Worm (Caenorhabditis elegans) whole organism, L2 larva: Measurements from ENCODE around the gene sek-6.

Source experiments
- ZK546.5 ChIP-seq: sonication (generic microtip); optimal IDR thresholded peaks from 2 replicates; lab custom pipeline; 2017; ENCODE audit warnings: missing biosample characterization, missing genetic modification characterization
- ceh-82 ChIP-seq: fragments of 150-350 bp; optimal IDR thresholded peaks from 2 replicates; lab custom pipeline; 2014; ENCODE audit warnings: missing biosample characterization, missing genetic modification characterization
- lin-39 ChIP-seq: fragments of 150-350 bp; optimal IDR thresholded peaks from 2 replicates; lab custom pipeline; 2014; ENCODE audit warnings: missing biosample characterization, missing genetic modification reagents, missing genetic modification characterization
- lsy-2 ChIP-seq, 2 experiments: fragments of 150-350 bp in 1 of 2; sonication (generic microtip) in 1 of 2; optimal IDR thresholded peaks; 2 replicates each; lab custom pipeline; 2014 to 2017; ENCODE audit warnings: missing biosample characterization in 2 of 2, missing genetic modification characterization in 2 of 2
- mdl-1 ChIP-seq, 2 experiments: fragments of 150-350 bp in 1 of 2; sonication (generic microtip) in 1 of 2; optimal IDR thresholded peaks; 2 replicates each; lab custom pipeline; 2017; ENCODE audit warnings: missing biosample characterization in 2 of 2, missing genetic modification characterization in 2 of 2
- snpc-4 ChIP-seq: fragments of 150-350 bp; optimal IDR thresholded peaks from 2 replicates; lab custom pipeline; 2014; ENCODE audit warnings: missing biosample characterization, missing genetic modification characterization
- unc-55 ChIP-seq: fragments of 150-350 bp; sonication (generic microtip); optimal IDR thresholded peaks from 3 replicates; lab custom pipeline; 2014; ENCODE audit warnings: missing biosample characterization, missing genetic modification reagents, missing genetic modification characterization
- ztf-11 ChIP-seq: sonication (generic microtip); optimal IDR thresholded peaks from 2 replicates; lab custom pipeline; 2017; ENCODE audit warnings: missing biosample characterization, missing genetic modification characterization

DNA sequence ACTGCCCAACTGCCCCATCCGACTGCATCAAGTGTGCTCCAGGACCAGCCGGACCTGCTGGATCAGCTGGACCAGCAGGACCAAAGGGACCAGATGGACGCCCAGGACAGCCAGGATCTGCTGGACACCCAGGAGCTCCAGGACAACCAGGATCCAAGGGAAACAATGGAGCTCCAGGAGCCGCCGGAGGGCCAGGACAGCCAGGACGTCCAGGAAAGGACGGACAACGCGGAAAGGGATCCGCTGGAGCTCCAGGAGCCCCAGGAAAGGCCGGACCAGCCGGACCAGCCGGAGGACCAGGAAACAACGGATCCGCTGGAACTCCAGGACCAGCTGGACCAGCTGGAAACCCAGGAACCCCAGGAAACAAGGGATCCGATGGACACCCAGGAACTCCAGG lies 47.1 kb downstream of the sek-6 start:
- no peak for TF ChIP-seq ceh-82 (tag; lab: Kevin White, UChicago)
- no peak for TF ChIP-seq lin-39
- no peak for TF ChIP-seq unc-55
- no peak for TF ChIP-seq mdl-1 (tag; optimal IDR thresholded peaks at IDR 0.05; lab: Kevin White, UChicago)
- no peak for TF ChIP-seq lsy-2 (tag; optimal IDR thresholded peaks at IDR 0.05; lab: Kevin White, UChicago)
- no peak for TF ChIP-seq ztf-11 (tag; lab: Kevin White, UChicago)
- no peak for TF ChIP-seq snpc-4 (tag; lab: Kevin White, UChicago)
- no peak for TF ChIP-seq ZK546.5 (tag; lab: Kevin White, UChicago)
